Fruit fly (Drosophila melanogaster) Kc167 (cell line): ENCODE measurements around the gene Yif1.

Experiments used
- Myc ChIP-seq: fragments of >200 bp; optimal IDR thresholded peaks from 2 replicates; lab custom pipeline; 2017; ENCODE audit warnings: missing external identifiers
- Sin3A ChIP-seq: fragments of >200 bp; optimal IDR thresholded peaks from 2 replicates; lab custom pipeline; 2018; ENCODE audit warnings: missing external identifiers
- h ChIP-seq: fragments of >200 bp; optimal IDR thresholded peaks from 3 replicates; lab custom pipeline; 2018; ENCODE audit warnings: missing external identifiers
- psq ChIP-seq: fragments of >200 bp; optimal IDR thresholded peaks from 2 replicates; lab custom pipeline; 2017; ENCODE audit warnings: missing external identifiers
- ttk ChIP-seq: sonication (Bioruptor generic); optimal IDR thresholded peaks from 2 replicates; lab custom pipeline; 2017; ENCODE audit warnings: missing external identifiers

dm6 chr3R:26724977-26725612 is 7.4 kb downstream of the Yif1 start, which contains the start of gene CG6420:
- TF ChIP-seq ttk (no peak), Sin3A (lab: Kevin White, UChicago) (no peak), Myc (no peak), psq (no peak), h (lab: Kevin White, UChicago) (no peak)
